Worm (Caenorhabditis elegans) whole organism, young adult: ENCODE data around the gene F19B10.13.

Source experiments
- B0261.1 ChIP-seq: sonication (generic microtip); optimal IDR thresholded peaks from 2 replicates; lab custom pipeline; 2016; ENCODE audit warnings: mild to moderate bottlenecking, missing genetic modification characterization, moderate library complexity, missing compliant biosample characterization
- Y79H2A.3 ChIP-seq: fragments of 200-800 bp; sonication (Bioruptor generic); conservative IDR thresholded peaks from 2 replicates; pipeline ENCODE4 v1.3.6; 2022; ENCODE audit warnings: missing genetic modification reagents, missing genetic modification characterization, missing compliant biosample characterization
- cebp-2 ChIP-seq: fragments of 200-800 bp; sonication (Bioruptor generic); IDR thresholded peaks from 2 replicates; pipeline ENCODE4 v1.3.6; 2022; ENCODE audit warnings: missing genetic modification characterization, missing compliant biosample characterization
- hlh-26 ChIP-seq: fragments of 200-800 bp; sonication (Bioruptor generic); conservative IDR thresholded peaks from 2 replicates; pipeline ENCODE4 v1.3.6; 2022; ENCODE audit warnings: missing genetic modification reagents, missing genetic modification characterization, missing compliant biosample characterization
- hsf-1 ChIP-seq: fragments of 200-800 bp; sonication (Bioruptor generic); IDR thresholded peaks from 2 replicates; pipeline ENCODE4 v1.3.6; 2022; ENCODE audit warnings: missing genetic modification reagents, missing genetic modification characterization, missing compliant biosample characterization
- nfya-1 ChIP-seq: sonication (generic microtip); optimal IDR thresholded peaks from 2 replicates; lab custom pipeline; 2017; ENCODE audit warnings: antibody characterized with exemption, missing compliant biosample characterization, missing genetic modification characterization, borderline replicate concordance; ENCODE audit not compliant: insufficient read depth
- unc-62 ChIP-seq: fragments of 150-350 bp; optimal IDR thresholded peaks from 2 replicates; lab custom pipeline; 2014; ENCODE audit warnings: missing biosample characterization, missing genetic modification reagents, missing genetic modification characterization

DNA sequence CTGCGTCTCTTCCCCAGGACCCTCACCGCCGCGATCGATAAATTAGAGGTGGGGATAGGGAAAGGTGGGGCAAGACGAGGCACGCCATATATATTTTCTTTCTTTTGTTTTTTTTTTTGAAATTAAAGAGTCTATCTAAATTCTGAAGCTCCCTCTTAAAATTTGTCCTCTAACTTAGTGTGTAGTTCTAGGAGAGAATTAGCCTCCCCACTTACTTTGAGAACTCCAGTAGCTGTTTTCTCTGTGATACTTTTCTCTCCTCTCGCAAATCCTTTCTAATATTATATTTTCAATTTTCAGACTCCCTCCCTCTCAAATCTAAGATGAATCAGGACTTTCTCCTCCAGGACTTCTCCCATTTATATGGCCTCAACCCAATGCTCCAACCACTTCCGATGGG is 40.1 kb upstream of the F19B10.13 start, which contains the start of gene M151.7:
- TF ChIP-seq hlh-26 (GFP tag; lab: Robert Waterston, UW), result no peak
- no peak for TF ChIP-seq unc-62
- TF ChIP-seq B0261.1, result no peak
- TF ChIP-seq hsf-1, result no peak
- TF ChIP-seq nfya-1 (tag; lab: Kevin White, UChicago), result no peak
- no peak for TF ChIP-seq Y79H2A.3
- TF ChIP-seq cebp-2 (GFP tag; lab: Robert Waterston, UW), result no peak
